Fruit fly (Drosophila melanogaster) whole organism, adult: ENCODE results near the gene ph-p.

Source experiments
- CG11617 ChIP-seq: fragments of 200-800 bp; sonication (Bioruptor generic); optimal IDR thresholded peaks from 2 replicates; lab custom pipeline; 2017; ENCODE audit warnings: mild to moderate bottlenecking, missing biosample characterization, missing genetic modification reagents, missing genetic modification characterization
- CG14711 ChIP-seq: fragments of 200-800 bp; sonication (Bioruptor generic); optimal IDR thresholded peaks from 2 replicates; lab custom pipeline; 2018; ENCODE audit warnings: missing biosample characterization, mild to moderate bottlenecking, missing genetic modification characterization, moderate library complexity
- CG33017 ChIP-seq: fragments of 200-800 bp; sonication (Bioruptor generic); optimal IDR thresholded peaks from 2 replicates; lab custom pipeline; 2018; ENCODE audit warnings: missing biosample characterization, mild to moderate bottlenecking, missing genetic modification characterization, moderate library complexity
- CG5204 ChIP-seq: fragments of 200-800 bp; sonication (Bioruptor generic); optimal IDR thresholded peaks from 2 replicates; lab custom pipeline; 2016; ENCODE audit warnings: missing biosample characterization, missing genetic modification characterization
- Clk ChIP-seq: fragments of 200-800 bp; sonication (Bioruptor generic); optimal IDR thresholded peaks from 2 replicates; lab custom pipeline; 2017; ENCODE audit warnings: missing biosample characterization, missing genetic modification characterization
- Hr96 ChIP-seq: fragments of 200-800 bp; sonication (Bioruptor generic); optimal IDR thresholded peaks from 2 replicates; lab custom pipeline; 2016; ENCODE audit warnings: missing biosample characterization, missing genetic modification characterization
- cic ChIP-seq: fragments of 200-800 bp; sonication (Bioruptor generic); optimal IDR thresholded peaks from 2 replicates; lab custom pipeline; 2017; ENCODE audit warnings: missing biosample characterization, mild to moderate bottlenecking, missing genetic modification characterization, moderate library complexity
- cnc ChIP-seq, 2 experiments: fragments of >200 bp; optimal IDR thresholded peaks; 2 replicates each; lab custom pipeline; 2017
- kay ChIP-seq: fragments of 200-800 bp; sonication (Bioruptor generic); peaks from one replicate; lab custom pipeline; 2016; ENCODE audit warnings: missing biosample characterization, missing genetic modification characterization, borderline replicate concordance
- toe ChIP-seq: fragments of 200-800 bp; sonication (Bioruptor generic); optimal IDR thresholded peaks from 2 replicates; lab custom pipeline; 2016; ENCODE audit warnings: missing biosample characterization, missing genetic modification characterization

dm6 chrX:2149478-2149877 is 11.3 kb upstream of the ph-p start, which contains the start of gene bcn92:
- TF ChIP-seq CG33017 (tag; lab: Kevin White, UChicago), result no peak
- no peak for TF ChIP-seq CG5204
- TF ChIP-seq kay (GFP tag; lab: Kevin White, UChicago), result no peak
- TF ChIP-seq Hr96 (GFP tag; lab: Kevin White, UChicago), result no peak
- TF ChIP-seq CG11617, result peak; percentile 48
- no peak for TF ChIP-seq cic (GFP tag; lab: Kevin White, UChicago)
- TF ChIP-seq cnc (optimal IDR thresholded peaks at IDR 0.05; lab: Kevin White, UChicago), result no peak
- TF ChIP-seq Clk (GFP tag; lab: Kevin White, UChicago), result no peak
- TF ChIP-seq toe (GFP tag; lab: Kevin White, UChicago), result peak; percentile 42
- TF ChIP-seq CG14711 (tag; lab: Kevin White, UChicago), result peak; percentile 53
